Worm (Caenorhabditis elegans) whole organism, early embryonic: ENCODE results near the gene grl-7.

Source experiments
- B0310.2 ChIP-seq: sonication (generic microtip); optimal IDR thresholded peaks from 2 replicates; lab custom pipeline; 2016; ENCODE audit warnings: mild to moderate bottlenecking, missing genetic modification characterization, missing compliant biosample characterization
- F13C5.2 ChIP-seq: sonication (generic microtip); optimal IDR thresholded peaks from 2 replicates; lab custom pipeline; 2017; ENCODE audit warnings: mild to moderate bottlenecking, missing genetic modification characterization, inconsistent platforms, missing compliant biosample characterization
- ama-1 ChIP-seq: fragments of 150-350 bp; optimal IDR thresholded peaks from 2 replicates; lab custom pipeline; 2014
- ceh-13 ChIP-seq: fragments of 200-800 bp; sonication (Bioruptor generic); optimal IDR thresholded peaks from 2 replicates; lab custom pipeline; 2018; ENCODE audit warnings: mild to moderate bottlenecking, missing genetic modification characterization, missing compliant biosample characterization
- flt-1 ChIP-seq: fragments of 200-800 bp; sonication (Bioruptor generic); IDR thresholded peaks from 2 replicates; pipeline ENCODE4 v1.3.6; 2022; ENCODE audit warnings: missing genetic modification characterization, missing compliant biosample characterization
- hmbx-1 ChIP-seq: sonication (generic microtip); optimal IDR thresholded peaks from 2 replicates; lab custom pipeline; 2016; ENCODE audit warnings: mild to moderate bottlenecking, missing genetic modification characterization, missing compliant biosample characterization
- hmg-4 ChIP-seq: fragments of 200-800 bp; sonication (Bioruptor generic); optimal IDR thresholded peaks from 2 replicates; lab custom pipeline; 2018; ENCODE audit warnings: mild to moderate bottlenecking, missing genetic modification characterization, missing compliant biosample characterization
- hnd-1 ChIP-seq: sonication (generic microtip); optimal IDR thresholded peaks from 2 replicates; lab custom pipeline; 2016; ENCODE audit warnings: missing genetic modification characterization, missing compliant biosample characterization
- pes-1 ChIP-seq: fragments of 200-800 bp; sonication (Bioruptor generic); IDR thresholded peaks from 2 replicates; pipeline ENCODE4 v1.3.6; 2022; ENCODE audit warnings: missing genetic modification reagents, missing genetic modification characterization, missing compliant biosample characterization
- scrt-1 ChIP-seq: fragments of 200-800 bp; sonication (Bioruptor generic); IDR thresholded peaks from 2 replicates; pipeline ENCODE4 v1.3.6; 2022; ENCODE audit warnings: missing genetic modification characterization, missing compliant biosample characterization
- sea-1 ChIP-seq: fragments of 200-800 bp; sonication (Bioruptor generic); conservative IDR thresholded peaks from 2 replicates; pipeline ENCODE4 v1.3.6; 2022; ENCODE audit warnings: missing genetic modification characterization, missing compliant biosample characterization
- tbx-11 ChIP-seq: fragments of 200-800 bp; sonication (Bioruptor generic); IDR thresholded peaks from 2 replicates; pipeline ENCODE4 v1.3.6; 2022; ENCODE audit warnings: missing genetic modification characterization, missing compliant biosample characterization
- tbx-37 ChIP-seq: fragments of 200-800 bp; sonication (Bioruptor generic); conservative IDR thresholded peaks from 2 replicates; pipeline ENCODE4 v1.3.6; 2022; ENCODE audit warnings: missing genetic modification reagents, missing genetic modification characterization, missing compliant biosample characterization
- tra-4 ChIP-seq: sonication (generic microtip); optimal IDR thresholded peaks from 2 replicates; lab custom pipeline; 2017; ENCODE audit warnings: missing genetic modification characterization, missing compliant biosample characterization

ce11 chrV:11373918-11374317, 27.1 kb upstream of the grl-7 start:
- TF ChIP-seq tra-4 (tag; lab: Kevin White, UChicago) (no peak), scrt-1 (no peak), F13C5.2 (tag; lab: Kevin White, UChicago) (no peak), sea-1 (no peak), flt-1 (GFP tag; lab: Robert Waterston, UW) (no peak), tbx-37 (no peak), ama-1 (lab: Kevin White, UChicago) (no peak), B0310.2 (no peak), hmg-4 (GFP tag; lab: Kevin White, UChicago) (no peak), tbx-11 (GFP tag; lab: Robert Waterston, UW) (no peak), pes-1 (GFP tag; lab: Robert Waterston, UW) (no peak), hmbx-1 (no peak), hnd-1 (tag; lab: Kevin White, UChicago) (no peak), ceh-13 (GFP tag; lab: Kevin White, UChicago) (no peak)
